Worm (Caenorhabditis elegans) whole organism, L4 larva: Measurements from ENCODE around the gene F41G4.7.

Experiments used
- D1046.2 ChIP-seq: fragments of 200-800 bp; sonication (Bioruptor generic); IDR thresholded peaks from 2 replicates; pipeline ENCODE4 v1.3.6; 2022; ENCODE audit warnings: missing genetic modification characterization, missing compliant biosample characterization
- T26A8.4 ChIP-seq: fragments of 200-800 bp; sonication (Bioruptor generic); IDR thresholded peaks from 2 replicates; pipeline ENCODE4 v1.3.6; 2022; ENCODE audit warnings: missing genetic modification characterization, missing compliant biosample characterization
- Y48G9A.11 ChIP-seq: fragments of 200-800 bp; sonication (Bioruptor generic); IDR thresholded peaks from 2 replicates; pipeline ENCODE4 v1.3.6; 2022; ENCODE audit warnings: missing genetic modification reagents, missing genetic modification characterization, missing compliant biosample characterization
- Y75B8A.6 ChIP-seq: fragments of 200-800 bp; sonication (Bioruptor generic); IDR thresholded peaks from 2 replicates; pipeline ENCODE4 v1.3.6; 2022; ENCODE audit warnings: missing genetic modification reagents, missing genetic modification characterization, missing compliant biosample characterization
- ZK337.2 ChIP-seq: fragments of 200-800 bp; sonication (Bioruptor generic); IDR thresholded peaks from 2 replicates; pipeline ENCODE4 v1.3.6; 2022; ENCODE audit warnings: missing genetic modification reagents, missing genetic modification characterization, missing compliant biosample characterization
- aha-1 ChIP-seq: fragments of 150-350 bp; peaks from one replicate; lab custom pipeline; 2014; ENCODE audit warnings: missing biosample characterization, missing genetic modification characterization
- ceh-32 ChIP-seq: sonication (generic microtip); optimal IDR thresholded peaks from 2 replicates; lab custom pipeline; 2016; ENCODE audit warnings: mild to moderate bottlenecking, missing genetic modification characterization, missing compliant biosample characterization; ENCODE audit not compliant: poor library complexity
- ceh-44 ChIP-seq: fragments of 200-800 bp; sonication (Bioruptor generic); IDR thresholded peaks from 2 replicates; pipeline ENCODE4 v1.3.6; 2022; ENCODE audit warnings: missing genetic modification reagents, missing genetic modification characterization, missing compliant biosample characterization
- ceh-62 ChIP-seq: sonication (generic microtip); optimal IDR thresholded peaks from 2 replicates; lab custom pipeline; 2017; ENCODE audit warnings: missing biosample characterization, missing genetic modification characterization
- ces-1 ChIP-seq: fragments of 150-350 bp; sonication (generic microtip); optimal IDR thresholded peaks from 4 replicates; lab custom pipeline; 2014; ENCODE audit warnings: missing biosample characterization, missing genetic modification reagents, missing genetic modification characterization
- ctbp-1 ChIP-seq: fragments of 200-800 bp; sonication (Bioruptor generic); IDR thresholded peaks from 2 replicates; pipeline ENCODE4 v1.3.6; 2022; ENCODE audit warnings: missing genetic modification reagents, missing genetic modification characterization, missing compliant biosample characterization
- daf-12 ChIP-seq: fragments of 150-350 bp; optimal IDR thresholded peaks from 2 replicates; lab custom pipeline; 2014; ENCODE audit warnings: missing biosample characterization, missing genetic modification reagents, missing genetic modification characterization
- daf-16 ChIP-seq, 3 experiments: sonication (generic microtip); optimal IDR thresholded peaks; 2 replicates each; lab custom pipeline; 2016 to 2017; ENCODE audit warnings: missing genetic modification characterization in 3 of 3, missing genetic modification reagents in 3 of 3, mild to moderate bottlenecking in 2 of 3, missing compliant biosample characterization in 2 of 3, missing biosample characterization in 1 of 3, moderate library complexity in 1 of 3
- daf-19 ChIP-seq: fragments of 200-800 bp; sonication (Bioruptor generic); conservative IDR thresholded peaks from 2 replicates; pipeline ENCODE4 v1.3.6; 2022; ENCODE audit warnings: missing genetic modification characterization, missing compliant biosample characterization
- dmd-8 ChIP-seq: fragments of 200-800 bp; sonication (Bioruptor generic); IDR thresholded peaks from 2 replicates; pipeline ENCODE4 v1.3.6; 2022; ENCODE audit warnings: missing genetic modification characterization, missing compliant biosample characterization
- dpl-1 ChIP-seq: fragments of 150-350 bp; optimal IDR thresholded peaks from 2 replicates; lab custom pipeline; 2014; ENCODE audit warnings: missing biosample characterization, missing genetic modification reagents, missing genetic modification characterization
- duxl-1 ChIP-seq: sonication (generic microtip); optimal IDR thresholded peaks from 2 replicates; lab custom pipeline; 2016; ENCODE audit warnings: mild to moderate bottlenecking, missing genetic modification characterization, moderate library complexity, missing compliant biosample characterization; ENCODE audit not compliant: poor library complexity
- dve-1 ChIP-seq: sonication (generic microtip); optimal IDR thresholded peaks from 2 replicates; lab custom pipeline; 2017; ENCODE audit warnings: antibody characterized with exemption, mild to moderate bottlenecking, missing genetic modification characterization, missing compliant biosample characterization; ENCODE audit not compliant: insufficient read depth
- egl-27 ChIP-seq: sonication (generic microtip); optimal IDR thresholded peaks from 3 replicates; lab custom pipeline; 2017; ENCODE audit warnings: missing biosample characterization, missing genetic modification reagents, missing genetic modification characterization
- egl-43 ChIP-seq: fragments of 200-800 bp; sonication (Bioruptor generic); IDR thresholded peaks from 2 replicates; pipeline ENCODE4 v1.3.6; 2022; ENCODE audit warnings: missing genetic modification reagents, missing genetic modification characterization, missing compliant biosample characterization
- hif-1 ChIP-seq, 2 experiments: sonication (generic microtip); optimal IDR thresholded peaks; 2 replicates each; lab custom pipeline; 2016 to 2017; ENCODE audit warnings: missing compliant biosample characterization in 2 of 2, missing genetic modification characterization in 2 of 2, missing genetic modification reagents in 2 of 2, missing genotype in 2 of 2, mild to moderate bottlenecking in 1 of 2
- hlh-30 ChIP-seq: sonication (generic microtip); optimal IDR thresholded peaks from 2 replicates; lab custom pipeline; 2017; ENCODE audit warnings: antibody characterized with exemption, mild to moderate bottlenecking, missing genetic modification characterization, missing compliant biosample characterization; ENCODE audit not compliant: insufficient read depth
- lin-1 ChIP-seq: fragments of 200-800 bp; sonication (Bioruptor generic); IDR thresholded peaks from 2 replicates; pipeline ENCODE4 v1.3.6; 2022; ENCODE audit warnings: missing genetic modification reagents, missing genetic modification characterization, missing compliant biosample characterization
- lin-13 ChIP-seq: fragments of 150-350 bp; optimal IDR thresholded peaks from 2 replicates; lab custom pipeline; 2014; ENCODE audit warnings: missing biosample characterization, missing genetic modification reagents, missing genetic modification characterization
- lin-15B ChIP-seq: fragments of 150-350 bp; sonication (generic microtip); optimal IDR thresholded peaks from 3 replicates; lab custom pipeline; 2014; ENCODE audit warnings: missing biosample characterization, missing genetic modification characterization
- lin-39 ChIP-seq: fragments of 150-350 bp; optimal IDR thresholded peaks from 2 replicates; lab custom pipeline; 2014; ENCODE audit warnings: missing biosample characterization, missing genetic modification reagents, missing genetic modification characterization
- madf-5 ChIP-seq, 2 experiments: fragments of 200-800 bp; sonication (Bioruptor generic); IDR thresholded peaks; 2 replicates each; pipeline ENCODE4 v1.3.6; 2022; ENCODE audit warnings: missing compliant biosample characterization in 2 of 2, missing genetic modification characterization in 2 of 2
- madf-9 ChIP-seq: fragments of 200-800 bp; sonication (Bioruptor generic); conservative IDR thresholded peaks from 2 replicates; pipeline ENCODE4 v1.3.6; 2022; ENCODE audit warnings: missing genetic modification reagents, missing genetic modification characterization, missing compliant biosample characterization
- mdt-29 ChIP-seq: fragments of 200-800 bp; sonication (Bioruptor generic); IDR thresholded peaks from 2 replicates; pipeline ENCODE4 v1.3.6; 2022; ENCODE audit warnings: missing genetic modification reagents, missing genetic modification characterization, missing compliant biosample characterization
- mep-1 ChIP-seq: fragments of 150-350 bp; sonication (generic microtip); optimal IDR thresholded peaks from 3 replicates; lab custom pipeline; 2014; ENCODE audit warnings: missing biosample characterization, missing genetic modification characterization
- nhr-102 ChIP-seq: sonication (generic microtip); optimal IDR thresholded peaks from 2 replicates; lab custom pipeline; 2016; ENCODE audit warnings: mild to moderate bottlenecking, missing genetic modification characterization, moderate library complexity, missing compliant biosample characterization
- nhr-11 ChIP-seq: fragments of 150-350 bp; optimal IDR thresholded peaks from 2 replicates; lab custom pipeline; 2014; ENCODE audit warnings: missing biosample characterization, missing genetic modification characterization
- nhr-111 ChIP-seq: fragments of 200-800 bp; sonication (Bioruptor generic); optimal IDR thresholded peaks from 2 replicates; lab custom pipeline; 2018; ENCODE audit warnings: mild to moderate bottlenecking, missing genetic modification characterization, missing compliant biosample characterization
- nhr-28 ChIP-seq: fragments of 150-350 bp; optimal IDR thresholded peaks from 2 replicates; lab custom pipeline; 2014; ENCODE audit warnings: missing biosample characterization, missing genetic modification characterization
- nhr-41 ChIP-seq: fragments of 200-800 bp; sonication (Bioruptor generic); IDR thresholded peaks from 2 replicates; pipeline ENCODE4 v1.3.6; 2022; ENCODE audit warnings: missing genetic modification reagents, missing genetic modification characterization, missing compliant biosample characterization
- nhr-42 ChIP-seq: fragments of 200-800 bp; sonication (Bioruptor generic); IDR thresholded peaks from 2 replicates; pipeline ENCODE4 v1.3.6; 2022; ENCODE audit warnings: missing genetic modification characterization, missing compliant biosample characterization
- php-3 ChIP-seq: fragments of 200-800 bp; sonication (Bioruptor generic); IDR thresholded peaks from 2 replicates; pipeline ENCODE4 v1.3.6; 2022; ENCODE audit warnings: missing genetic modification reagents, missing genetic modification characterization, missing compliant biosample characterization
- pqm-1 ChIP-seq: sonication (generic microtip); optimal IDR thresholded peaks from 2 replicates; lab custom pipeline; 2017; ENCODE audit warnings: missing biosample characterization, missing genetic modification characterization
- rbr-2 ChIP-seq: sonication (generic microtip); optimal IDR thresholded peaks from 2 replicates; lab custom pipeline; 2016; ENCODE audit warnings: missing genotype, missing genetic modification characterization, missing compliant biosample characterization
- sdz-12 ChIP-seq: fragments of 200-800 bp; sonication (Bioruptor generic); optimal IDR thresholded peaks from 2 replicates; lab custom pipeline; 2018; ENCODE audit warnings: mild to moderate bottlenecking, missing genetic modification characterization, missing compliant biosample characterization
- set-16 ChIP-seq: fragments of 200-800 bp; sonication (Bioruptor generic); IDR thresholded peaks from 2 replicates; pipeline ENCODE4 v1.3.6; 2022; ENCODE audit warnings: missing genetic modification reagents, missing genetic modification characterization, missing compliant biosample characterization
- skn-1 ChIP-seq: fragments of 150-350 bp; optimal IDR thresholded peaks from 2 replicates; lab custom pipeline; 2014; ENCODE audit warnings: missing biosample characterization, missing genetic modification characterization
- snpc-4 ChIP-seq: fragments of 150-350 bp; optimal IDR thresholded peaks from 2 replicates; lab custom pipeline; 2014; ENCODE audit warnings: missing biosample characterization, missing genetic modification characterization
- tag-97 ChIP-seq: fragments of 200-800 bp; sonication (Bioruptor generic); IDR thresholded peaks from 2 replicates; pipeline ENCODE4 v1.3.6; 2022; ENCODE audit warnings: missing genetic modification characterization, missing compliant biosample characterization
- tra-1 ChIP-seq: fragments of 200-800 bp; sonication (Bioruptor generic); IDR thresholded peaks from 2 replicates; pipeline ENCODE4 v1.3.6; 2022; ENCODE audit warnings: missing genetic modification reagents, missing genetic modification characterization, missing compliant biosample characterization
- unc-130 ChIP-seq: sonication (generic microtip); optimal IDR thresholded peaks from 2 replicates; lab custom pipeline; 2016; ENCODE audit warnings: missing genetic modification reagents, missing genetic modification characterization, missing compliant biosample characterization
- unc-62 ChIP-seq, 3 experiments: fragments of 150-350 bp in 1 of 3; sonication (generic microtip); optimal IDR thresholded peaks in 2 of 3; peaks in 1 of 3; 1 replicate in 1 of 3; 2 replicates in 2 of 3; lab custom pipeline; 2014 to 2017; ENCODE audit warnings: missing biosample characterization in 3 of 3, missing genetic modification characterization in 3 of 3, missing genetic modification reagents in 3 of 3, missing genotype in 1 of 3
- zag-1 ChIP-seq: fragments of 150-350 bp; optimal IDR thresholded peaks from 2 replicates; lab custom pipeline; 2014; ENCODE audit warnings: missing biosample characterization, missing genetic modification characterization
- zfp-2 ChIP-seq: sonication (generic microtip); optimal IDR thresholded peaks from 2 replicates; lab custom pipeline; 2016; ENCODE audit warnings: mild to moderate bottlenecking, missing genetic modification characterization, missing compliant biosample characterization
- zip-2 ChIP-seq: fragments of 150-350 bp; optimal IDR thresholded peaks from 2 replicates; lab custom pipeline; 2014; ENCODE audit warnings: missing biosample characterization, missing genetic modification characterization

The F41G4.7 gene

DNA sequence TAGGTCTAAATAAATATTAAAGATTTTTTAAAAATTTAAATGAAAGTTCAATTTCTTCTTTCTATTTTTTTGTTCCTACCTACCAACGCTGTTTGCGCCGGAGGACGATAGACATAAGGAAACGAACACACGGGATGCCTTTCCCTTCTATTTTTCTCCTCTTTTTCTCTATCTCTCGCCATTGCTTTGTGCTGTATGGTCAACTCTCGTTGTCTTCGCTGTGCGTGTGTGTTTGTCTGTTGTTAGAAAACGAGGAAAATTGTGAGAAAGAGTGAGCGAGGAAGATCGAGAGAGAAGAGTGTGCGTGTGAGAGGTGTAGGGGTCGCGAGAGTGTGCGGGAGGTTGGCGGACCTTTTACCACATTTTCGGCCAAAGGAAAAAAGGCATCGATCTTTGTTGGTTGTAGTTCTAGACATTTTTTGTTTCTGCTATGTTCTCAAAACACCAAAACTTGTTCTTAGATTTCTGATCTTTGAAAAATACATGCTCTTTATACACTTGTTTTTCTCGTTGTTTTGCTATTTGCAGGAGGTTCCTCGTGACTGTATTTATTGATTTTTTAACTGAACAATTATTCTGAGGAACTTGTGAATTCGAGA is 37.0 kb downstream of the F41G4.7 start:
- no peak for TF ChIP-seq nhr-41 (GFP tag; lab: Robert Waterston, UW)
- no peak for TF ChIP-seq zfp-2 (tag; lab: Kevin White, UChicago)
- TF ChIP-seq ceh-44 (GFP tag; lab: Robert Waterston, UW): no peak
- TF ChIP-seq daf-19 (GFP tag; lab: Robert Waterston, UW): no peak
- no peak for TF ChIP-seq zip-2 (tag; lab: Kevin White, UChicago)
- no peak for TF ChIP-seq Y75B8A.6 (GFP tag; lab: Robert Waterston, UW)
- TF ChIP-seq zag-1 (tag; lab: Kevin White, UChicago): no peak
- TF ChIP-seq mep-1 (tag; lab: Kevin White, UChicago): peak; percentile 84
- TF ChIP-seq dve-1: peak; percentile 19
- peak; percentile 7 for TF ChIP-seq nhr-102 (tag; lab: Kevin White, UChicago)
- TF ChIP-seq lin-15B (tag; lab: Kevin White, UChicago): no peak
- TF ChIP-seq madf-9 (GFP tag; lab: Robert Waterston, UW): no peak
- TF ChIP-seq skn-1 (tag; lab: Kevin White, UChicago): no peak
- TF ChIP-seq dpl-1 (GFP tag; lab: Kevin White, UChicago): no peak
- 0 out of 2 replicates have a peak, but pooled peaks have one; percentile 41 for TF ChIP-seq egl-43 (GFP tag; lab: Robert Waterston, UW)
- no peak for TF ChIP-seq snpc-4 (tag; lab: Kevin White, UChicago)
- no peak for TF ChIP-seq php-3
- no peak for TF ChIP-seq egl-27 (tag; lab: Kevin White, UChicago)
- TF ChIP-seq ceh-32 (tag; lab: Kevin White, UChicago): no peak
- no peak for TF ChIP-seq D1046.2 (GFP tag; lab: Robert Waterston, UW)
- TF ChIP-seq set-16 (GFP tag; lab: Robert Waterston, UW): no peak
- TF ChIP-seq hif-1 (tag; optimal IDR thresholded peaks at IDR 0.05; lab: Kevin White, UChicago): peak in 1 of 2 experiments; percentile 23
- TF ChIP-seq tra-1 (GFP tag; lab: Robert Waterston, UW): no peak
- TF ChIP-seq ceh-62 (tag; lab: Kevin White, UChicago): no peak
- no peak for TF ChIP-seq ces-1 (GFP tag; lab: Kevin White, UChicago)
- TF ChIP-seq madf-5 (GFP tag; IDR thresholded peaks at IDR 0.05; lab: Robert Waterston, UW): no peak
- no peak for TF ChIP-seq ZK337.2 (GFP tag; lab: Robert Waterston, UW)
- no peak for TF ChIP-seq sdz-12 (GFP tag; lab: Kevin White, UChicago)
- TF ChIP-seq lin-13 (GFP tag; lab: Kevin White, UChicago): peak; percentile 2
- no peak for TF ChIP-seq unc-62 (GFP tag; optimal IDR thresholded peaks at IDR 0.05 in 1 of 2; lab: Kevin White, UChicago)
- no peak for TF ChIP-seq unc-62 (tag; optimal IDR thresholded peaks at IDR 0.05; lab: Kevin White, UChicago)
- no peak for TF ChIP-seq nhr-42 (GFP tag; lab: Robert Waterston, UW)
- TF ChIP-seq pqm-1: no peak
- TF ChIP-seq ctbp-1: no peak
- no peak for TF ChIP-seq mdt-29 (GFP tag; lab: Robert Waterston, UW)
- no peak for TF ChIP-seq lin-1 (GFP tag; lab: Robert Waterston, UW)
- no peak for TF ChIP-seq T26A8.4 (GFP tag; lab: Robert Waterston, UW)
- no peak for TF ChIP-seq nhr-111 (GFP tag; lab: Kevin White, UChicago)
- TF ChIP-seq hlh-30 (tag; lab: Kevin White, UChicago): peak; percentile 71
- peak; percentile 34 for TF ChIP-seq aha-1 (tag; lab: Kevin White, UChicago)
- TF ChIP-seq Y48G9A.11 (GFP tag; lab: Robert Waterston, UW): no peak
- no peak for TF ChIP-seq dmd-8 (GFP tag; lab: Robert Waterston, UW)
- no peak for TF ChIP-seq daf-12 (tag; lab: Kevin White, UChicago)
- peak; percentile 72 for TF ChIP-seq nhr-28 (tag; lab: Kevin White, UChicago)
- TF ChIP-seq daf-16 (GFP tag; optimal IDR thresholded peaks at IDR 0.05; lab: Kevin White, UChicago): peak in 1 of 2 experiments; percentile 50
- TF ChIP-seq daf-16 (tag; optimal IDR thresholded peaks at IDR 0.05; lab: Kevin White, UChicago): peak; percentile 40
- TF ChIP-seq unc-130 (GFP tag; lab: Kevin White, UChicago): no peak
- TF ChIP-seq tag-97: no peak
- peak; percentile 12 for TF ChIP-seq nhr-11 (tag; lab: Kevin White, UChicago)
- peak; percentile 68 for TF ChIP-seq rbr-2 (tag; lab: Kevin White, UChicago)
- TF ChIP-seq duxl-1 (tag; lab: Kevin White, UChicago): peak; percentile 28
- no peak for TF ChIP-seq lin-39 (tag; lab: Kevin White, UChicago)
